Worm (Caenorhabditis elegans): ENCODE measurements around the gene C04E12.2.

DNA sequence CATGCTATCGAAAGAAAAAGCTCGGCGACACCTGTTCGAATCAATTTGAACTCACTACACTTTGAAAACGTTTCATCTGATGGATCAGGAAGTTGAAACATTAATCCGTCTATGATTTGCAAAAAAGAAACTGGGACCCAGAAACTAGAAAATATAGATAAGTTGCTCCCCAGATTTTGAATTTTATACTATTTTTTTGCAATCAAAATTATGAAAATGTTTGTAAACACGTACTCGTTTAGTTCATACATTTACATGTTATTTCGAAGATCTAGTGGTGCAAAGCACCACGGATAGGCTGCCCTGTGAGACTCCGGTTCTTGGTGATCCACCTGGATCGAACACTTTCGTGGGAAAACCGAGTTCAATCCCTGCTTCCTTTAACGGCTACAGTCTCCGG is 26.0 kb upstream of the C04E12.2 start, which contains the start of gene C17B7.10:
- TF ChIP-seq tbx-2 (tag; optimal IDR thresholded peaks at IDR 0.05) (no peak), nhr-237 (tag; optimal IDR thresholded peaks at IDR 0.05) (no peak), pha-4 (tag; optimal IDR thresholded peaks at IDR 0.05) (no peak)

Data from whole organism, L3 larva.